Fruit fly (Drosophila melanogaster): ENCODE measurements around the gene Surf4.

DNA sequence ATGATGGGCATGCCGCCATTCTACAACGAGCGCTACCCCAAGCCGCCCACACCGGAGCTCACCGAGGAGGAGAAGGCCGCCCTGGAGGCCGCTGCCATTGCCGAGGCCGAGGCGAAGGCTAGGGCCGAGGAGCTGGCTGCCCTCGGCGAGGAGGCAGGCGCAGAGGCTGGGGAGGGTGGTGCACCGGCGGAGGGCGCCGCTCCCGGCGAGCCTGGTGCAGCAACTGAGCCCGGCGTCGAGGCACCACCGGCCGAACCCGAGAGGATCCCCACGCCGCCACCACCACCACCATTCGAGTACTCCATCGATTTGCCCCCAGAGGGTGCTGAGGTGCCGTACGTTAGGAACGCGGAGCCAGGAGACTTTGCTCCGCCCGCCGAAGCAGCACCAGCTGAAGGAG, 40.7 kb downstream of the Surf4 start:
- TF ChIP-seq CG15710 (tag; optimal IDR thresholded peaks at IDR 0.05) (no peak), CG17806 (tag; optimal IDR thresholded peaks at IDR 0.05) (no peak), CG32121 (GFP tag; IDR thresholded peaks at IDR 0.05) (no peak), CG34367 (tag; optimal IDR thresholded peaks at IDR 0.05) (no peak), rn (GFP tag; IDR thresholded peaks at IDR 0.05) (no peak), CG8159 (tag; optimal IDR thresholded peaks at IDR 0.05) (no peak), CG8301 (tag; optimal IDR thresholded peaks at IDR 0.05) (no peak), Ets98B (GFP tag; IDR thresholded peaks at IDR 0.05) (no peak), gl (tag; optimal IDR thresholded peaks at IDR 0.05) (no peak), CG13204 (GFP tag; optimal IDR thresholded peaks at IDR 0.05) (no peak), Pif1A (GFP tag; optimal IDR thresholded peaks at IDR 0.05) (no peak)

Measured in whole organism, pupa.